Worm (Caenorhabditis elegans): ENCODE data around the gene F52D2.12.

Gene F52D2.12

ce11 chrX:1975692-1976091, 2.1 kb upstream of the F52D2.12 start, which contains the start of gene F52D2.6:
Gene F52D2.6, plus strand, starts transcription at chrX:1975992.
- TF ChIP-seq mml-1 (tag; optimal IDR thresholded peaks at IDR 0.05), result no peak
- TF ChIP-seq aly-2 (tag; optimal IDR thresholded peaks at IDR 0.05), result no peak
- no peak for TF ChIP-seq pha-4 (tag; optimal IDR thresholded peaks at IDR 0.05)
- TF ChIP-seq lsy-12 (tag; optimal IDR thresholded peaks at IDR 0.05), result no peak
- TF ChIP-seq nhr-77 (tag; optimal IDR thresholded peaks at IDR 0.05), result no peak
- no peak for TF ChIP-seq mdl-1 (tag; optimal IDR thresholded peaks at IDR 0.05)
- TF ChIP-seq ceh-28 (tag; optimal IDR thresholded peaks at IDR 0.05), result no peak
- TF ChIP-seq R02D3.7 (tag; optimal IDR thresholded peaks at IDR 0.05), result no peak
- TF ChIP-seq pqm-1 (tag; optimal IDR thresholded peaks at IDR 0.05), result no peak
- TF ChIP-seq ZK546.5 (tag; optimal IDR thresholded peaks at IDR 0.05), result no peak
- no peak for TF ChIP-seq zag-1 (tag; optimal IDR thresholded peaks at IDR 0.05)
- no peak for TF ChIP-seq fkh-10 (GFP tag; optimal IDR thresholded peaks at IDR 0.05)
- no peak for TF ChIP-seq ceh-82 (tag; optimal IDR thresholded peaks at IDR 0.05)
- no peak for TF ChIP-seq unc-62 (GFP tag; optimal IDR thresholded peaks at IDR 0.05)
- TF ChIP-seq egl-5 (tag; optimal IDR thresholded peaks at IDR 0.05), result no peak
- TF ChIP-seq lin-15B (tag; optimal IDR thresholded peaks at IDR 0.05), result no peak

- TF ChIP-seq skn-1 (tag; optimal IDR thresholded peaks at IDR 0.05) (no peak), ztf-4 (tag; optimal IDR thresholded peaks at IDR 0.05) (no peak), aly-2 (tag; optimal IDR thresholded peaks at IDR 0.05) (no peak), egl-5 (tag; optimal IDR thresholded peaks at IDR 0.05) (no peak), lsy-12 (tag; optimal IDR thresholded peaks at IDR 0.05) (no peak), nfya-1 (tag; optimal IDR thresholded peaks at IDR 0.05; ENCODE audit: insufficient read depth) (no peak), nhr-25 (tag; optimal IDR thresholded peaks at IDR 0.05) (no peak), ZK546.5 (tag; optimal IDR thresholded peaks at IDR 0.05) (no peak), ama-1 (optimal IDR thresholded peaks at IDR 0.05) (no peak), elt-1 (tag; optimal IDR thresholded peaks at IDR 0.05) (no peak), nhr-237 (tag; optimal IDR thresholded peaks at IDR 0.05) (no peak), snpc-4 (tag; optimal IDR thresholded peaks at IDR 0.05) (no peak), eor-1 (tag; optimal IDR thresholded peaks at IDR 0.05) (no peak), nhr-43 (tag; optimal IDR thresholded peaks at IDR 0.05; ENCODE audit: poor library complexity, severe bottlenecking) (no peak), fkh-2 (tag; optimal IDR thresholded peaks at IDR 0.05) (no peak), nhr-23 (tag; optimal IDR thresholded peaks at IDR 0.05) (no peak), pqm-1 (tag; optimal IDR thresholded peaks at IDR 0.05) (no peak), ceh-16 (tag; optimal IDR thresholded peaks at IDR 0.05) (no peak), mdl-1 (tag; optimal IDR thresholded peaks at IDR 0.05) (no peak)
These were observed 3.8 kb downstream of the F52D2.12 start for ce11 chrX:1981654-1982053.

ce11 chrX:1984831-1985230, 7.0 kb downstream of the F52D2.12 start:
- TF ChIP-seq sea-2 (GFP tag; optimal IDR thresholded peaks at IDR 0.05), result no peak
- TF ChIP-seq nhr-12 (tag; optimal IDR thresholded peaks at IDR 0.05), result no peak
- no peak for TF ChIP-seq jun-1 (tag; optimal IDR thresholded peaks at IDR 0.05)
- TF ChIP-seq unc-62 (GFP tag; optimal IDR thresholded peaks at IDR 0.05), result no peak
- no peak for TF ChIP-seq nhr-67 (tag; optimal IDR thresholded peaks at IDR 0.05)
- TF ChIP-seq skn-1 (tag; optimal IDR thresholded peaks at IDR 0.05), result no peak
- TF ChIP-seq ceh-82 (tag; optimal IDR thresholded peaks at IDR 0.05), result no peak
- TF ChIP-seq snpc-4 (tag; optimal IDR thresholded peaks at IDR 0.05), result no peak
- no peak for TF ChIP-seq nhr-43 (tag; optimal IDR thresholded peaks at IDR 0.05; ENCODE audit: poor library complexity, severe bottlenecking)
- no peak for TF ChIP-seq eor-1 (tag; optimal IDR thresholded peaks at IDR 0.05)
- no peak for TF ChIP-seq ceh-9 (tag; optimal IDR thresholded peaks at IDR 0.05)
- TF ChIP-seq mml-1 (tag; optimal IDR thresholded peaks at IDR 0.05), result no peak
- TF ChIP-seq unc-39 (tag; optimal IDR thresholded peaks at IDR 0.05), result no peak
- no peak for TF ChIP-seq daf-12 (tag; optimal IDR thresholded peaks at IDR 0.05)
- no peak for TF ChIP-seq zag-1 (tag; optimal IDR thresholded peaks at IDR 0.05)
- TF ChIP-seq lin-39 (tag; optimal IDR thresholded peaks at IDR 0.05), result no peak

- TF ChIP-seq daf-12 (tag; optimal IDR thresholded peaks at IDR 0.05) (no peak), elt-3 (tag; optimal IDR thresholded peaks at IDR 0.05) (no peak), mdl-1 (tag; optimal IDR thresholded peaks at IDR 0.05) (no peak), ztf-4 (tag; optimal IDR thresholded peaks at IDR 0.05) (no peak), ceh-82 (tag; optimal IDR thresholded peaks at IDR 0.05) (no peak), unc-62 (GFP tag; optimal IDR thresholded peaks at IDR 0.05) (no peak), nhr-11 (tag; optimal IDR thresholded peaks at IDR 0.05) (no peak), ceh-9 (tag; optimal IDR thresholded peaks at IDR 0.05) (no peak)
These were observed 11.8 kb downstream of the F52D2.12 start, which contains the start of gene meg-3 for ce11 chrX:1989576-1989975. Gene meg-3, minus strand, starts transcription at chrX:1989607.
